Worm (Caenorhabditis elegans): Measurements from ENCODE around the gene F54D1.6.

The F54D1.6 gene

DNA sequence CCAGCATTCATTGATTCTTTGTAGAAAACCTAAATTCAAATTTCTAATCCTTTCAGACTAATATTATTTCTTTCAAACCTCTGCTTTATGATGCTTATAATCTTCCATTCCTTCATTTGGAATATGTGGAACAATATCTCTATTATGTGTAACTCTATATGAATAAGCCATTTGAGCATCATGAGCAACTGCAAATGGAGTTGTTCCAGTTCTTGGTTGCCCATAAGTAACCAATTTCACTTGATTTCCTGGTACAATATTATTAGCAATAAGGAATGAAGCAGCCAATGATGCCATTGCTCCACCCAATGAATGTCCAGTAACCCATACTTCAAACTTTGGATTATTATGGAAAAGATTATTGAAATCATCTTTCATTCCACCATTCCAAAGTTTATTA is 17.4 kb downstream of the F54D1.6 start:
- TF ChIP-seq dsc-1 (tag; optimal IDR thresholded peaks at IDR 0.05) (peak; percentile 55), xbp-1 (tag; optimal IDR thresholded peaks at IDR 0.05) (no peak), efl-1 (optimal IDR thresholded peaks at IDR 0.05) (no peak), efl-1 (GFP tag; optimal IDR thresholded peaks at IDR 0.05 in 1 of 2) (peak in 1 of 2 experiments; percentile 67)

DNA sequence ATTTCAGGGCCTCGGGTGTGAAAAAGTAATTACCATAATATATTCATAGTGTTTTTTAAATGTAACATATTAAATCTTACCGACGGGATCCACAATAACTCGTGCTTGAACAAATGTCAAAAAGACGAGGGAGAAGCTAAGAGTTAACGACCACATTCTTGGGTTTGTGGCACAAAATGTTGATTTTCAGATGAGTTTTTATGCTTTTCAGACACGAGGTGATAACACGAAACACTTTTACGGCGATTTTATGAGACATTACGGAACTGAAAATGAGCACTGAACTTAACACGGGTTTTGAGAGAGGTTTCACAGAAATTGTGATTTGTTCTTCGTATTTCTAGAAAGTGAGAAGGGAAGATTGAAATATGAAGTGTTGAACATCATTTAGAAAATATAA is 18.9 kb downstream of the F54D1.6 start, which contains the start of gene B0035.13:
TSS of gene B0035.13 (minus strand) at position 173 of the 400 bp plus-strand sequence.
- TF ChIP-seq hlh-17 (GFP tag; optimal IDR thresholded peaks at IDR 0.05; ENCODE audit: borderline replicate concordance) = no peak
- peak; percentile 42 for TF ChIP-seq elt-2 (tag; optimal IDR thresholded peaks at IDR 0.05)
- TF ChIP-seq lsy-2 (tag; optimal IDR thresholded peaks at IDR 0.05) = no peak
- no peak for TF ChIP-seq ama-1 (optimal IDR thresholded peaks at IDR 0.05)
- TF ChIP-seq efl-1 (optimal IDR thresholded peaks at IDR 0.05) = no peak
- TF ChIP-seq efl-1 (GFP tag; optimal IDR thresholded peaks at IDR 0.05 in 1 of 2) = peak in 1 of 2 experiments; percentile 19

- no peak for TF ChIP-seq ceh-8 (GFP tag; optimal IDR thresholded peaks at IDR 0.05)
- no peak for TF ChIP-seq lin-15B (tag; optimal IDR thresholded peaks at IDR 0.05)
- no peak for TF ChIP-seq Y116A8C.19 (tag; optimal IDR thresholded peaks at IDR 0.05; ENCODE audit: borderline replicate concordance)
- no peak for TF ChIP-seq nhr-12 (tag; optimal IDR thresholded peaks at IDR 0.05)
- TF ChIP-seq hpl-2 (GFP tag; optimal IDR thresholded peaks at IDR 0.05) = no peak
- no peak for TF ChIP-seq lin-13 (GFP tag; optimal IDR thresholded peaks at IDR 0.05)
- TF ChIP-seq ceh-82 (tag; optimal IDR thresholded peaks at IDR 0.05) = no peak
- TF ChIP-seq sup-37 (GFP tag; optimal IDR thresholded peaks at IDR 0.05) = no peak
- TF ChIP-seq unc-86 (tag; optimal IDR thresholded peaks at IDR 0.05) = no peak
- no peak for TF ChIP-seq blmp-1 (tag; optimal IDR thresholded peaks at IDR 0.05)
- no peak for TF ChIP-seq ztf-11 (tag; optimal IDR thresholded peaks at IDR 0.05)
- no peak for TF ChIP-seq hlh-4 (tag; optimal IDR thresholded peaks at IDR 0.05)
- TF ChIP-seq nhr-28 (tag; optimal IDR thresholded peaks at IDR 0.05) = no peak
- no peak for TF ChIP-seq ceh-63 (GFP tag; optimal IDR thresholded peaks at IDR 0.05)
- TF ChIP-seq pax-3 (tag; optimal IDR thresholded peaks at IDR 0.05) = no peak
- TF ChIP-seq lin-14 (GFP tag; optimal IDR thresholded peaks at IDR 0.05) = no peak
- no peak for TF ChIP-seq efl-3 (GFP tag; optimal IDR thresholded peaks at IDR 0.05)
These were observed 20.2 kb downstream of the F54D1.6 start for ce11 chrIV:11307770-11308169.

ce11 chrIV:11310624-11311023 is 23.0 kb downstream of the F54D1.6 start, which contains the start of gene znf-207:
TSS of gene znf-207 (plus strand) at chrIV:11310972.
- TF ChIP-seq sptf-1 (tag; optimal IDR thresholded peaks at IDR 0.05) (no peak), dpl-1 (GFP tag; optimal IDR thresholded peaks at IDR 0.05) (peak in 2 of 3 experiments; percentile 16 to 41), ceh-82 (tag; optimal IDR thresholded peaks at IDR 0.05) (peak; percentile 2 to 41 (median 9)), efl-1 (optimal IDR thresholded peaks at IDR 0.05) (peak; percentile 39), efl-1 (GFP tag; optimal IDR thresholded peaks at IDR 0.05 in 1 of 2) (peak in 1 of 2 experiments; percentile 91), dsc-1 (tag; optimal IDR thresholded peaks at IDR 0.05) (no peak), C16A3.4 (tag; optimal IDR thresholded peaks at IDR 0.05) (peak; percentile 48), nhr-47 (tag; optimal IDR thresholded peaks at IDR 0.05) (peak; percentile 42), pax-3 (tag; optimal IDR thresholded peaks at IDR 0.05) (no peak), lin-15B (tag; optimal IDR thresholded peaks at IDR 0.05) (no peak), skn-1 (tag; optimal IDR thresholded peaks at IDR 0.05) (peak; percentile 41), aly-2 (tag; optimal IDR thresholded peaks at IDR 0.05) (no peak), irx-1 (tag; optimal IDR thresholded peaks at IDR 0.05) (peak; percentile 5), nhr-85 (tag) (peak; percentile 22), fkh-10 (GFP tag; optimal IDR thresholded peaks at IDR 0.05) (peak; percentile 15), xbp-1 (tag; optimal IDR thresholded peaks at IDR 0.05) (peak; percentile 15), rnt-1 (tag; optimal IDR thresholded peaks at IDR 0.05) (peak; percentile 48), mab-9 (GFP tag; IDR thresholded peaks at IDR 0.05) (no peak), fos-1 (tag; optimal IDR thresholded peaks at IDR 0.05) (no peak), nhr-71 (tag; optimal IDR thresholded peaks at IDR 0.05) (peak; percentile 33), nhr-77 (tag; optimal IDR thresholded peaks at IDR 0.05) (no peak), nhr-90 (tag; optimal IDR thresholded peaks at IDR 0.05; ENCODE audit: poor library complexity) (no peak), nhr-11 (tag; optimal IDR thresholded peaks at IDR 0.05) (no peak), aha-1 (tag; optimal IDR thresholded peaks at IDR 0.05) (no peak), nhr-20 (tag; optimal IDR thresholded peaks at IDR 0.05) (peak; percentile 32), lin-35 (GFP tag; optimal IDR thresholded peaks at IDR 0.05) (peak; percentile 13 to 48), blmp-1 (tag; optimal IDR thresholded peaks at IDR 0.05) (peak; percentile 20), mef-2 (tag; optimal IDR thresholded peaks at IDR 0.05) (no peak), zag-1 (tag; optimal IDR thresholded peaks at IDR 0.05) (no peak), lir-3 (tag; optimal IDR thresholded peaks at IDR 0.05; ENCODE audit: poor library complexity) (peak; percentile 1), lsy-2 (tag; optimal IDR thresholded peaks at IDR 0.05) (peak; percentile 3 to 56), hlh-4 (tag; optimal IDR thresholded peaks at IDR 0.05) (no peak)

Data from whole organism, L1 larva.